Fruit fly (Drosophila melanogaster): Measurements from ENCODE around the gene tws.

tws gene

dm6 chr3R:10115797-10116196 lies 23.8 kb downstream of the tws start:
- TF ChIP-seq noc (tag; optimal IDR thresholded peaks at IDR 0.05), result no peak

- TF ChIP-seq noc (tag; optimal IDR thresholded peaks at IDR 0.05), result peak; percentile 55
Observed at dm6 chr3R:10114915-10115534, 24.5 kb downstream of the tws start.

- no peak for TF ChIP-seq noc (tag; optimal IDR thresholded peaks at IDR 0.05)
Observed at dm6 chr3R:10113746-10114145, 25.8 kb downstream of the tws start.

- no peak for TF ChIP-seq noc (tag; optimal IDR thresholded peaks at IDR 0.05)
Observed at dm6 chr3R:10112195-10112594, 27.4 kb downstream of the tws start, which contains the start of gene CAH7. Gene CAH7 (plus strand): TSS chr3R:10112237.

dm6 chr3R:10111815-10112185 lies 27.8 kb downstream of the tws start:
- no peak for TF ChIP-seq noc (tag; optimal IDR thresholded peaks at IDR 0.05)

- TF ChIP-seq noc (tag; optimal IDR thresholded peaks at IDR 0.05), result no peak
Observed at dm6 chr3R:10111150-10111814, 28.3 kb downstream of the tws start.

dm6 chr3R:10109938-10110337 lies 29.6 kb downstream of the tws start, which contains the start of gene Fmr1:
Gene Fmr1 (minus strand): TSS chr3R:10110121.
- no peak for TF ChIP-seq noc (tag; optimal IDR thresholded peaks at IDR 0.05)

dm6 chr3R:10109212-10109880 lies 30.2 kb downstream of the tws start:
- TF ChIP-seq noc (tag; optimal IDR thresholded peaks at IDR 0.05), result no peak

dm6 chr3R:10108289-10108928 lies 31.2 kb downstream of the tws start:
- no peak for TF ChIP-seq noc (tag; optimal IDR thresholded peaks at IDR 0.05)

- no peak for TF ChIP-seq noc (tag; optimal IDR thresholded peaks at IDR 0.05)
Observed at dm6 chr3R:10106796-10107195, 32.8 kb downstream of the tws start.

dm6 chr3R:10100498-10101196 lies 38.9 kb downstream of the tws start:
- TF ChIP-seq noc (tag; optimal IDR thresholded peaks at IDR 0.05), result no peak

- peak; percentile 54 for TF ChIP-seq noc (tag; optimal IDR thresholded peaks at IDR 0.05)
Observed at dm6 chr3R:10099401-10099848, 40.1 kb downstream of the tws start.

- TF ChIP-seq noc (tag; optimal IDR thresholded peaks at IDR 0.05), result no peak
Observed at dm6 chr3R:10098296-10098675, 41.3 kb downstream of the tws start.

dm6 chr3R:10097531-10098295 lies 41.9 kb downstream of the tws start:
- peak; percentile 73 for TF ChIP-seq noc (tag; optimal IDR thresholded peaks at IDR 0.05)

- TF ChIP-seq noc (tag; optimal IDR thresholded peaks at IDR 0.05), result no peak
Observed at dm6 chr3R:10095765-10096164, 43.8 kb downstream of the tws start.
